Fruit fly (Drosophila melanogaster): ENCODE measurements around the gene CG12347.

DNA sequence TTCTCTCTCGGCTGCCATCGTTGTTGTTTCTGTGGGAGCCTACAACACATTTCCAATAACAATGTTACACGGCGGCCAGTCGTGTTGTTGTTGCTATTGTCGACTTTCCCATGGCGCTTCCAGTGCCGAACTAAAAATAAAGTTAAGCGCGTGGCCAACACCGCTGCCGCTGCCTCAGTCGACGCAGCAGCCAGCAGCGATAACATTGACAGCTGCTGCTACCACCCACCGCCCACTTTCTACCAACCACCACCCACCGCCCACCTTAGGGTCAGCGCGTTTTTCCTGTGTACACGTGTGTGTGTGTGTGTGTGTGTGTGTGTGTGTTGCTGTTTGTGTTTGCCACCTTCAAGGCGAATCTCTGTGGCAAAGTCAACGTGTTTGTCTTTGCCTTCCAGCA is 5.2 kb upstream of the CG12347 start:
- TF ChIP-seq CG8478 (optimal IDR thresholded peaks at IDR 0.05) (no peak), CTCF (optimal IDR thresholded peaks at IDR 0.05) (no peak)
